Worm (Caenorhabditis elegans): ENCODE measurements around the gene ZK470.2.

ZK470.2 gene

ce11 chrX:4139593-4140565, 4.9 kb downstream of the ZK470.2 start, which contains the start of gene ZK470.4 (continued):
- no peak for TF ChIP-seq attf-6 (GFP tag; IDR thresholded peaks at IDR 0.05)
- no peak for TF ChIP-seq ztf-18 (tag; optimal IDR thresholded peaks at IDR 0.05)
- no peak for TF ChIP-seq C17E4.6 (GFP tag; IDR thresholded peaks at IDR 0.05)
- TF ChIP-seq T26A5.8 (tag; optimal IDR thresholded peaks at IDR 0.05): no peak
- no peak for TF ChIP-seq ceh-91 (GFP tag; IDR thresholded peaks at IDR 0.05)
- no peak for TF ChIP-seq ceh-27 (GFP tag; optimal IDR thresholded peaks at IDR 0.05)
- TF ChIP-seq B0035.1 (tag; optimal IDR thresholded peaks at IDR 0.05): no peak
- no peak for TF ChIP-seq lin-40 (tag; optimal IDR thresholded peaks at IDR 0.05)
- no peak for TF ChIP-seq nhr-27 (tag; optimal IDR thresholded peaks at IDR 0.05)
- TF ChIP-seq nhr-80 (tag; optimal IDR thresholded peaks at IDR 0.05): peak; percentile 36
- no peak for TF ChIP-seq B0019.2 (GFP tag; conservative IDR thresholded peaks at IDR 0.05)
- TF ChIP-seq xnd-1 (tag; optimal IDR thresholded peaks at IDR 0.05): no peak
- no peak for TF ChIP-seq attf-3 (GFP tag; conservative IDR thresholded peaks at IDR 0.05)
- TF ChIP-seq madf-6 (GFP tag; IDR thresholded peaks at IDR 0.05): no peak
- no peak for TF ChIP-seq snpc-1.3 (tag; optimal IDR thresholded peaks at IDR 0.05; ENCODE audit: insufficient read depth)
- TF ChIP-seq Y95B8A.8 (GFP tag; IDR thresholded peaks at IDR 0.05): no peak
- TF ChIP-seq aptf-3 (GFP tag; IDR thresholded peaks at IDR 0.05): no peak
- peak; percentile 18 for TF ChIP-seq die-1 (tag; optimal IDR thresholded peaks at IDR 0.05)
- no peak for TF ChIP-seq somi-1 (GFP tag; optimal IDR thresholded peaks at IDR 0.05)
- TF ChIP-seq K12H6.12 (tag; optimal IDR thresholded peaks at IDR 0.05): no peak
- TF ChIP-seq hmg-1.2 (GFP tag; IDR thresholded peaks at IDR 0.05): no peak
- TF ChIP-seq D2030.7 (GFP tag; IDR thresholded peaks at IDR 0.05): no peak
- TF ChIP-seq C06A6.2 (GFP tag; conservative IDR thresholded peaks at IDR 0.05): no peak
- TF ChIP-seq sdz-38 (tag; optimal IDR thresholded peaks at IDR 0.05): no peak
- 0 out of 2 replicates have a peak, but pooled peaks have one; percentile 7 for TF ChIP-seq ceh-40 (GFP tag; IDR thresholded peaks at IDR 0.05)
- no peak for TF ChIP-seq ceh-100 (GFP tag; IDR thresholded peaks at IDR 0.05)
- TF ChIP-seq tbx-9 (tag; optimal IDR thresholded peaks at IDR 0.05; ENCODE audit: borderline replicate concordance): no peak
- TF ChIP-seq F23B12.7 (tag; optimal IDR thresholded peaks at IDR 0.05; ENCODE audit: insufficient read depth): no peak
- no peak for TF ChIP-seq egl-18 (GFP tag; IDR thresholded peaks at IDR 0.05)
- no peak for TF ChIP-seq F10E7.11 (tag; optimal IDR thresholded peaks at IDR 0.05)

- TF ChIP-seq somi-1 (GFP tag; optimal IDR thresholded peaks at IDR 0.05): peak; percentile 23
- TF ChIP-seq aptf-2 (GFP tag; conservative IDR thresholded peaks at IDR 0.05): no peak
- TF ChIP-seq nhr-80 (tag; optimal IDR thresholded peaks at IDR 0.05): peak; percentile 50
- TF ChIP-seq him-1 (tag; optimal IDR thresholded peaks at IDR 0.05): no peak
- TF ChIP-seq ztf-22 (GFP tag; optimal IDR thresholded peaks at IDR 0.05): peak; percentile 37
- peak; percentile 11 for TF ChIP-seq lin-40 (tag; optimal IDR thresholded peaks at IDR 0.05)
- TF ChIP-seq cebp-1 (GFP tag; IDR thresholded peaks at IDR 0.05): no peak
- TF ChIP-seq cebp-1 (tag; optimal IDR thresholded peaks at IDR 0.05): peak; percentile 6
- TF ChIP-seq zim-3 (tag; optimal IDR thresholded peaks at IDR 0.05): peak; percentile 2
- 0 out of 2 replicates have a peak, but pooled peaks have one; percentile 7 for TF ChIP-seq egl-44 (GFP tag; IDR thresholded peaks at IDR 0.05)
These were observed 5.9 kb downstream of the ZK470.2 start for ce11 chrX:4140755-4141417.

Data from whole organism, young adult.